Worm (Caenorhabditis elegans): ENCODE measurements around the gene ZC250.5.

The ZC250.5 gene

ce11 chrV:5822968-5823367, 17.4 kb downstream of the ZC250.5 start (continued):
- peak; percentile 88 for TF ChIP-seq nhr-43 (tag; optimal IDR thresholded peaks at IDR 0.05; ENCODE audit: poor library complexity, severe bottlenecking)
- peak; percentile 56 for TF ChIP-seq pqm-1 (tag; optimal IDR thresholded peaks at IDR 0.05)
- TF ChIP-seq snpc-4 (tag; optimal IDR thresholded peaks at IDR 0.05) = no peak
- TF ChIP-seq nhr-25 (tag; optimal IDR thresholded peaks at IDR 0.05) = peak; percentile 76

ce11 chrV:5825478-5825877, 19.9 kb downstream of the ZC250.5 start:
- TF ChIP-seq ceh-9 (tag; optimal IDR thresholded peaks at IDR 0.05) = no peak
- TF ChIP-seq elt-1 (tag; optimal IDR thresholded peaks at IDR 0.05) = no peak
- TF ChIP-seq nhr-11 (tag; optimal IDR thresholded peaks at IDR 0.05) = no peak
- TF ChIP-seq nhr-43 (tag; optimal IDR thresholded peaks at IDR 0.05; ENCODE audit: poor library complexity, severe bottlenecking) = no peak
- TF ChIP-seq skn-1 (tag; optimal IDR thresholded peaks at IDR 0.05) = no peak
- TF ChIP-seq nhr-28 (tag; optimal IDR thresholded peaks at IDR 0.05) = no peak
- no peak for TF ChIP-seq pha-4 (tag; optimal IDR thresholded peaks at IDR 0.05)
- TF ChIP-seq aly-2 (tag; optimal IDR thresholded peaks at IDR 0.05) = no peak
- TF ChIP-seq tbx-2 (tag; optimal IDR thresholded peaks at IDR 0.05) = no peak
- no peak for TF ChIP-seq elt-2 (tag; optimal IDR thresholded peaks at IDR 0.05)
- no peak for TF ChIP-seq lin-39 (tag; optimal IDR thresholded peaks at IDR 0.05)
- TF ChIP-seq unc-62 (GFP tag; optimal IDR thresholded peaks at IDR 0.05) = no peak

ce11 chrV:5826592-5826991, 21.0 kb downstream of the ZC250.5 start, which contains the start of gene let-418:
let-418 (plus strand) TSS chrV:5826833.
- TF ChIP-seq elt-2 (tag; optimal IDR thresholded peaks at IDR 0.05) (no peak), lin-15B (tag; optimal IDR thresholded peaks at IDR 0.05) (no peak), egl-5 (tag; optimal IDR thresholded peaks at IDR 0.05) (no peak), elt-3 (tag; optimal IDR thresholded peaks at IDR 0.05) (no peak), ztf-4 (tag; optimal IDR thresholded peaks at IDR 0.05) (no peak), skn-1 (tag; optimal IDR thresholded peaks at IDR 0.05) (no peak), egl-27 (tag; optimal IDR thresholded peaks at IDR 0.05) (no peak), ceh-28 (tag; optimal IDR thresholded peaks at IDR 0.05) (no peak), nhr-43 (tag; optimal IDR thresholded peaks at IDR 0.05; ENCODE audit: poor library complexity, severe bottlenecking) (no peak), snpc-4 (tag; optimal IDR thresholded peaks at IDR 0.05) (no peak), lin-39 (tag; optimal IDR thresholded peaks at IDR 0.05) (no peak)

- TF ChIP-seq jun-1 (tag; optimal IDR thresholded peaks at IDR 0.05) (no peak), unc-62 (GFP tag; optimal IDR thresholded peaks at IDR 0.05) (no peak), egl-5 (tag; optimal IDR thresholded peaks at IDR 0.05) (no peak)
These were observed 25.7 kb downstream of the ZC250.5 start for ce11 chrV:5831253-5831652.

- TF ChIP-seq nhr-25 (tag; optimal IDR thresholded peaks at IDR 0.05) (peak; percentile 89), nhr-76 (tag; optimal IDR thresholded peaks at IDR 0.05) (no peak), jun-1 (tag; optimal IDR thresholded peaks at IDR 0.05) (no peak), ceh-16 (tag; optimal IDR thresholded peaks at IDR 0.05) (no peak), nhr-12 (tag; optimal IDR thresholded peaks at IDR 0.05) (no peak), pha-4 (tag; optimal IDR thresholded peaks at IDR 0.05) (no peak), sea-2 (GFP tag; optimal IDR thresholded peaks at IDR 0.05) (no peak), elt-1 (tag; optimal IDR thresholded peaks at IDR 0.05) (no peak), lin-39 (tag; optimal IDR thresholded peaks at IDR 0.05) (peak; percentile 44), nhr-23 (tag; optimal IDR thresholded peaks at IDR 0.05) (peak; percentile 81), elt-3 (tag; optimal IDR thresholded peaks at IDR 0.05) (peak in 2 of 3 experiments; percentile 59 to 66), ztf-4 (tag; optimal IDR thresholded peaks at IDR 0.05) (no peak), ztf-11 (tag; optimal IDR thresholded peaks at IDR 0.05) (no peak), skn-1 (tag; optimal IDR thresholded peaks at IDR 0.05) (no peak), hmg-11 (tag; optimal IDR thresholded peaks at IDR 0.05) (no peak), daf-12 (tag; optimal IDR thresholded peaks at IDR 0.05) (no peak), eor-1 (tag; optimal IDR thresholded peaks at IDR 0.05) (no peak), aly-2 (tag; optimal IDR thresholded peaks at IDR 0.05) (peak; percentile 27), fos-1 (tag; optimal IDR thresholded peaks at IDR 0.05) (no peak), ceh-28 (tag; optimal IDR thresholded peaks at IDR 0.05) (peak; percentile 54), nhr-43 (tag; optimal IDR thresholded peaks at IDR 0.05; ENCODE audit: poor library complexity, severe bottlenecking) (peak; percentile 82), unc-62 (GFP tag; optimal IDR thresholded peaks at IDR 0.05) (peak; percentile 72), nhr-67 (tag; optimal IDR thresholded peaks at IDR 0.05) (no peak), ama-1 (optimal IDR thresholded peaks at IDR 0.05) (no peak)
These were observed 27.2 kb downstream of the ZC250.5 start for ce11 chrV:5832799-5833198.

Measured in whole organism, L3 larva.